Fruit fly (Drosophila melanogaster) whole organism, embryonic: ENCODE measurements around the gene CG12659.

Experiments
- Antp ChIP-seq: fragments of 200-800 bp; sonication (Bioruptor generic); optimal IDR thresholded peaks from 3 replicates; lab custom pipeline; 2016; ENCODE audit warnings: missing biosample characterization, missing genetic modification characterization
- Atf3 ChIP-seq: fragments of 200-800 bp; sonication (Bioruptor generic); optimal IDR thresholded peaks from 3 replicates; lab custom pipeline; 2016; ENCODE audit warnings: missing biosample characterization, missing genetic modification characterization
- B-H2 ChIP-seq: fragments of 200-800 bp; sonication (Bioruptor generic); optimal IDR thresholded peaks from 2 replicates; lab custom pipeline; 2018; ENCODE audit warnings: missing biosample characterization, mild to moderate bottlenecking, missing genetic modification characterization
- CG10366 ChIP-seq: fragments of 200-800 bp; sonication (Bioruptor generic); IDR thresholded peaks from 2 replicates; pipeline ENCODE4 v1.3.6; 2022; ENCODE audit warnings: missing biosample characterization, missing genetic modification characterization
- CG10979 ChIP-seq: fragments of 200-800 bp; sonication (Bioruptor generic); optimal IDR thresholded peaks from 2 replicates; lab custom pipeline; 2018; ENCODE audit warnings: missing biosample characterization, mild to moderate bottlenecking, missing genetic modification characterization, moderate library complexity
- CG12155 ChIP-seq: fragments of 200-800 bp; sonication (Bioruptor generic); optimal IDR thresholded peaks from 3 replicates; lab custom pipeline; 2016; ENCODE audit warnings: missing biosample characterization, missing genetic modification characterization
- CG13894 ChIP-seq: fragments of 200-800 bp; sonication (Bioruptor generic); optimal IDR thresholded peaks from 3 replicates; lab custom pipeline; 2018; ENCODE audit warnings: missing biosample characterization, mild to moderate bottlenecking, missing genetic modification characterization, moderate library complexity
- CG14014 ChIP-seq: fragments of 200-800 bp; sonication (Bioruptor generic); IDR thresholded peaks from 2 replicates; pipeline ENCODE4 v1.3.6; 2022; ENCODE audit warnings: missing biosample characterization, missing genetic modification characterization
- CG14860 ChIP-seq: fragments of 200-800 bp; sonication (Bioruptor generic); IDR thresholded peaks from 3 replicates; pipeline ENCODE4 v1.3.6; 2022; ENCODE audit warnings: missing biosample characterization, missing genetic modification characterization; ENCODE audit not compliant: partially characterized antibody
- CG1603 ChIP-seq: fragments of 200-800 bp; sonication (Bioruptor generic); optimal IDR thresholded peaks from 2 replicates; lab custom pipeline; 2019; ENCODE audit warnings: missing biosample characterization, mild to moderate bottlenecking, missing genetic modification characterization, moderate library complexity
- CG16779 ChIP-seq: fragments of 200-800 bp; sonication (Bioruptor generic); IDR thresholded peaks from 2 replicates; pipeline ENCODE4 v1.3.6; 2022; ENCODE audit warnings: missing biosample characterization, missing genetic modification characterization
- CG2712 ChIP-seq: fragments of 200-800 bp; optimal IDR thresholded peaks from 3 replicates; lab custom pipeline; 2019; ENCODE audit warnings: missing biosample characterization, mild to moderate bottlenecking, missing genetic modification characterization, moderate library complexity
- CG2889 ChIP-seq: fragments of 200-800 bp; sonication (Bioruptor generic); IDR thresholded peaks from 3 replicates; pipeline ENCODE4 v1.3.6; 2022; ENCODE audit warnings: missing biosample characterization, missing genetic modification characterization
- CG30020 ChIP-seq: fragments of 200-800 bp; optimal IDR thresholded peaks from 2 replicates; lab custom pipeline; 2019; ENCODE audit warnings: missing biosample characterization, mild to moderate bottlenecking, missing genetic modification characterization, moderate library complexity
- CG3163 ChIP-seq: fragments of 200-800 bp; sonication (Bioruptor generic); optimal IDR thresholded peaks from 3 replicates; lab custom pipeline; 2016; ENCODE audit warnings: missing biosample characterization, missing genetic modification characterization
- CG34422 ChIP-seq: fragments of 200-800 bp; sonication (Bioruptor generic); IDR thresholded peaks from 3 replicates; pipeline ENCODE4 v1.3.6; 2022; ENCODE audit warnings: missing biosample characterization, missing genetic modification characterization
- CG3726 ChIP-seq: fragments of 200-800 bp; sonication (Bioruptor generic); IDR thresholded peaks from 3 replicates; pipeline ENCODE4, ENCODE4 v1.3.6; 2022; ENCODE audit warnings: missing biosample characterization, missing genetic modification characterization
- CG42726 ChIP-seq: fragments of 200-800 bp; sonication (Bioruptor generic); IDR thresholded peaks from 2 replicates; pipeline ENCODE4 v1.3.6; 2022; ENCODE audit warnings: missing biosample characterization, missing genetic modification characterization; ENCODE audit not compliant: partially characterized antibody
- CG7357 ChIP-seq: fragments of 200-800 bp; sonication (Bioruptor generic); IDR thresholded peaks from 3 replicates; pipeline ENCODE4 v1.3.6; 2022; ENCODE audit warnings: missing biosample characterization, missing genetic modification characterization
- CG9797 ChIP-seq: fragments of 200-800 bp; sonication (Bioruptor generic); optimal IDR thresholded peaks from 3 replicates; lab custom pipeline; 2018; ENCODE audit warnings: missing biosample characterization, mild to moderate bottlenecking, missing genetic modification characterization
- CoRest ChIP-seq: fragments of 200-800 bp; sonication (Bioruptor generic); optimal IDR thresholded peaks from 3 replicates; lab custom pipeline; 2018; ENCODE audit warnings: missing biosample characterization, mild to moderate bottlenecking, missing genetic modification characterization, moderate library complexity
- Dbx ChIP-seq: fragments of 200-800 bp; sonication (Bioruptor generic); IDR thresholded peaks from 3 replicates; pipeline ENCODE4 v1.3.6; 2022; ENCODE audit warnings: missing biosample characterization, missing genetic modification characterization
- Ets65A ChIP-seq: fragments of 200-800 bp; sonication (Bioruptor generic); peaks from one replicate; lab custom pipeline; 2016; ENCODE audit warnings: missing biosample characterization, missing genetic modification characterization
- Gug ChIP-seq: fragments of 200-800 bp; sonication (Bioruptor generic); IDR thresholded peaks from 4 replicates; pipeline ENCODE4 v1.3.6; 2022; ENCODE audit warnings: missing biosample characterization, missing genetic modification characterization
- H15 ChIP-seq: fragments of 200-800 bp; sonication (Bioruptor generic); IDR thresholded peaks from 3 replicates; pipeline ENCODE4 v1.3.6; 2022; ENCODE audit warnings: missing biosample characterization, missing genetic modification characterization
- Lpt ChIP-seq: fragments of >200 bp; optimal IDR thresholded peaks from 2 replicates; lab custom pipeline; 2018; ENCODE audit warnings: missing biosample characterization, missing genetic modification characterization
- Optix ChIP-seq: fragments of 200-800 bp; sonication (Bioruptor generic); IDR thresholded peaks from 3 replicates; pipeline ENCODE4 v1.3.6; 2022; ENCODE audit warnings: missing biosample characterization, missing genetic modification characterization
- Pdp1 ChIP-seq, 2 experiments: fragments of 200-800 bp; sonication (Bioruptor generic); optimal IDR thresholded peaks; 3 replicates each; lab custom pipeline; 2016; ENCODE audit warnings: missing biosample characterization in 2 of 2, missing genetic modification characterization in 2 of 2, mild to moderate bottlenecking in 1 of 2, moderate library complexity in 1 of 2
- Rfx ChIP-seq: fragments of 200-800 bp; sonication (Bioruptor generic); IDR thresholded peaks from 2 replicates; pipeline ENCODE4 v1.3.6; 2022; ENCODE audit warnings: missing biosample characterization, missing genetic modification characterization
- Taf1 ChIP-seq: fragments of 200-800 bp; sonication (Bioruptor generic); IDR thresholded peaks from 2 replicates; pipeline ENCODE4 v1.3.6; 2022; ENCODE audit warnings: missing biosample characterization, missing genetic modification characterization
- Vsx1 ChIP-seq: fragments of 200-800 bp; sonication (Bioruptor generic); optimal IDR thresholded peaks from 2 replicates; lab custom pipeline; 2017; ENCODE audit warnings: missing biosample characterization, mild to moderate bottlenecking, missing genetic modification characterization, missing genetic modification reagents
- aop ChIP-seq: fragments of 200-800 bp; sonication (Bioruptor generic); IDR thresholded peaks from 2 replicates; pipeline ENCODE4 v1.3.6; 2022; ENCODE audit warnings: missing biosample characterization, missing genetic modification characterization
- ato ChIP-seq: fragments of 200-800 bp; sonication (Bioruptor generic); IDR thresholded peaks from 2 replicates; pipeline ENCODE4 v1.3.6; 2022; ENCODE audit warnings: missing biosample characterization, missing genetic modification characterization; ENCODE audit not compliant: partially characterized antibody
- bowl ChIP-seq: fragments of 200-800 bp; sonication (Bioruptor generic); IDR thresholded peaks from 2 replicates; pipeline ENCODE4 v1.3.6; 2022; ENCODE audit warnings: missing biosample characterization, missing genetic modification characterization
- btn ChIP-seq: fragments of 200-800 bp; sonication (Bioruptor generic); optimal IDR thresholded peaks from 2 replicates; lab custom pipeline; 2016; ENCODE audit warnings: missing biosample characterization, missing genetic modification characterization
- ci ChIP-seq: fragments of 200-800 bp; sonication (Bioruptor generic); IDR thresholded peaks from 3 replicates; pipeline ENCODE4 v1.3.6; 2022; ENCODE audit warnings: missing biosample characterization, missing genetic modification characterization
- crp ChIP-seq, 2 experiments: fragments of 200-800 bp; sonication (Bioruptor generic); optimal IDR thresholded peaks; 2 replicates in 1 of 2; 3 replicates in 1 of 2; lab custom pipeline; 2017; ENCODE audit warnings: missing biosample characterization in 2 of 2, missing genetic modification characterization in 2 of 2, mild to moderate bottlenecking in 1 of 2, moderate library complexity in 1 of 2
- cwo ChIP-seq: fragments of 200-800 bp; sonication (Bioruptor generic); optimal IDR thresholded peaks from 3 replicates; lab custom pipeline; 2017; ENCODE audit warnings: missing biosample characterization, missing genetic modification characterization, mild to moderate bottlenecking, moderate library complexity, missing genetic modification reagents
- dysf ChIP-seq: fragments of 200-800 bp; sonication (Bioruptor generic); IDR thresholded peaks from 3 replicates; pipeline ENCODE4 v1.3.6; 2022; ENCODE audit warnings: missing biosample characterization, missing genetic modification characterization
- hb ChIP-seq: fragments of 200-800 bp; sonication (Bioruptor generic); IDR thresholded peaks from 3 replicates; pipeline ENCODE4 v1.3.6; 2022; ENCODE audit warnings: missing biosample characterization, missing genetic modification characterization; ENCODE audit not compliant: partially characterized antibody
- knrl ChIP-seq: fragments of 200-800 bp; sonication (Bioruptor generic); IDR thresholded peaks from 3 replicates; pipeline ENCODE4 v1.3.6; 2022; ENCODE audit warnings: missing biosample characterization, missing genetic modification characterization; ENCODE audit not compliant: partially characterized antibody
- mirr ChIP-seq: fragments of 200-800 bp; sonication (Bioruptor generic); optimal IDR thresholded peaks from 3 replicates; lab custom pipeline; 2018; ENCODE audit warnings: missing biosample characterization, mild to moderate bottlenecking, missing genetic modification characterization
- nerfin-1 ChIP-seq: fragments of 200-800 bp; sonication (Bioruptor generic); optimal IDR thresholded peaks from 3 replicates; lab custom pipeline; 2019; ENCODE audit warnings: missing biosample characterization, mild to moderate bottlenecking, missing genetic modification characterization, moderate library complexity
- pho ChIP-seq: fragments of 200-800 bp; sonication (Bioruptor generic); optimal IDR thresholded peaks from 2 replicates; lab custom pipeline; 2016; ENCODE audit warnings: missing biosample characterization, missing genetic modification characterization
- pum ChIP-seq: fragments of 200-800 bp; sonication (Bioruptor generic); optimal IDR thresholded peaks from 2 replicates; lab custom pipeline; 2016; ENCODE audit warnings: missing biosample characterization, missing genetic modification characterization
- sc ChIP-seq, 3 experiments: fragments of >200 bp in 2 of 3; fragments of 200-800 bp in 1 of 3; sonication (Bioruptor generic) in 1 of 3; optimal IDR thresholded peaks; 2 replicates in 2 of 3; 3 replicates in 1 of 3; lab custom pipeline; 2017; ENCODE audit warnings: mild to moderate bottlenecking in 1 of 3, missing biosample characterization in 1 of 3, missing genetic modification characterization in 1 of 3, missing genetic modification reagents in 1 of 3
- sd ChIP-seq: fragments of 200-800 bp; sonication (Bioruptor generic); optimal IDR thresholded peaks from 3 replicates; lab custom pipeline; 2018; ENCODE audit warnings: missing biosample characterization, mild to moderate bottlenecking, missing genetic modification characterization, moderate library complexity
- usp ChIP-seq: fragments of >200 bp; optimal IDR thresholded peaks from 2 replicates; lab custom pipeline; 2017; ENCODE audit warnings: missing biosample characterization, missing genetic modification characterization
- zfh1 ChIP-seq: fragments of 200-800 bp; sonication (Bioruptor generic); IDR thresholded peaks from 3 replicates; pipeline ENCODE4 v1.3.6; 2022; ENCODE audit warnings: missing biosample characterization, missing genetic modification characterization

Gene CG12659

DNA sequence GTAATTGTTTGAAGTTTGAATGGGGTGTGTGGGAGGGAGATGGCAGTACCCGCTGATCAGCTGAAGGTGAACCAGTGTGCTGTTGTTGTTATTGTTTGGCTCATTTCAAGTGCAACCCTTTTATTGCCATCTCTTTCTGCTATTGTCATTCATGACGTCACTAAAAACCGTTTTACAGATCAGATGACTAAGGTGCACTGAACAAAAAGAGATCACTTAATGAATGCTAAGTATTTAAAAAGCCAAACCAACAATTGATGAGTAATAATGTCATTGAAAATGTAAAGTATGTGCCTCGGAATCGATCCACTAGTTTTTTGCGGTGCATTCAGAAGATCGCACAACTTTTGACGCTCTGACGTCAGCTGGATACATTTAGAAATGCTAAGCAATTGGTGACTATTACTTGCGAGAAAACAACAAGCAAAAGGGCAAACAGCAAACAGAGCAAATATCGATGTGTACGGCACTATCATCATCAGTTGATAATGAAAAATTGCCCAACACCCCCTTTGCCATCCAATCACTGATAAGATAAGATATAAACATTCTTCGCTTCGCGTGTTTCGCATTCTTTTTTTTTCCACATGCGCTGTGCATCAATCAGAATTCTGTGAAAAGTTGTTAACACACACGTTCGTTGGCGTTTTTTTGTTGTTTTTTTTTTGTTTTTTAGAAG, 16.7 kb downstream of the CG12659 start (continued):
- no peak for TF ChIP-seq Vsx1 (GFP tag; lab: Kevin White, UChicago)
- TF ChIP-seq Taf1 (GFP tag; lab: Robert Waterston, UW) = no peak
- TF ChIP-seq Ets65A (GFP tag; lab: Kevin White, UChicago) = peak; percentile 62
- peak; percentile 57; the same call in 1 of the 3 replicates for TF ChIP-seq dysf (GFP tag; lab: Robert Waterston, UW)
- TF ChIP-seq CG7357 (GFP tag; lab: Robert Waterston, UW) = no peak
- TF ChIP-seq Antp (GFP tag; lab: Kevin White, UChicago) = no peak
- TF ChIP-seq knrl (GFP tag; lab: Robert Waterston, UW) = no peak
- TF ChIP-seq CG9797 (GFP tag; lab: Kevin White, UChicago) = no peak
- TF ChIP-seq Lpt (GFP tag; lab: Kevin White, UChicago) = no peak
- TF ChIP-seq CoRest (tag; lab: Kevin White, UChicago) = peak; percentile 11
- no peak for TF ChIP-seq CG3163
- 0 out of 3 replicates have a peak, but pooled peaks have one; percentile 35 for TF ChIP-seq CG34422
- no peak for TF ChIP-seq CG16779 (GFP tag; lab: Robert Waterston, UW)
- TF ChIP-seq crp (GFP tag; optimal IDR thresholded peaks at IDR 0.05; lab: Kevin White, UChicago) = peak in 1 of 2 experiments; percentile 45
- TF ChIP-seq bowl (GFP tag; lab: Robert Waterston, UW) = peak; percentile 18; the same call in 1 of the 2 replicates
- peak; percentile 97 for TF ChIP-seq sd (tag; lab: Kevin White, UChicago)
- TF ChIP-seq CG14860 (GFP tag; lab: Robert Waterston, UW) = no peak
- peak; percentile 45 for TF ChIP-seq Atf3 (GFP tag; lab: Kevin White, UChicago)
- TF ChIP-seq pho (GFP tag; lab: Kevin White, UChicago) = peak; percentile 9
- no peak for TF ChIP-seq CG3726 (GFP tag; lab: Robert Waterston, UW)
- TF ChIP-seq ato (GFP tag; lab: Robert Waterston, UW) = no peak
- no peak for TF ChIP-seq Optix (GFP tag; lab: Robert Waterston, UW)
- no peak for TF ChIP-seq CG2889 (GFP tag; lab: Robert Waterston, UW)
- TF ChIP-seq zfh1 (GFP tag; lab: Robert Waterston, UW) = peak; percentile 37; the same call in 1 of the 3 replicates
- TF ChIP-seq CG10979 (tag; lab: Kevin White, UChicago) = peak; percentile 11
- TF ChIP-seq B-H2 (GFP tag; lab: Kevin White, UChicago) = no peak
- TF ChIP-seq CG42726 = no peak
- TF ChIP-seq pum (GFP tag; lab: Kevin White, UChicago) = no peak
- peak; percentile 21 for TF ChIP-seq mirr (GFP tag; lab: Kevin White, UChicago)
- TF ChIP-seq CG10366 (GFP tag; lab: Robert Waterston, UW) = peak; percentile 10; the same call in 1 of the 2 replicates
- TF ChIP-seq cwo (GFP tag; lab: Kevin White, UChicago) = no peak
- TF ChIP-seq CG14014 (GFP tag; lab: Robert Waterston, UW) = peak; percentile 47; the same call in 1 of the 2 replicates
- TF ChIP-seq btn (GFP tag; lab: Kevin White, UChicago) = no peak
- TF ChIP-seq H15 = no peak
- no peak for TF ChIP-seq aop (GFP tag; lab: Robert Waterston, UW)
- TF ChIP-seq CG1603 (tag; lab: Kevin White, UChicago) = peak; percentile 50
- TF ChIP-seq CG13894 (tag; lab: Kevin White, UChicago) = no peak
- peak; percentile 1 for TF ChIP-seq CG12155 (GFP tag; lab: Kevin White, UChicago)
- TF ChIP-seq Rfx (GFP tag; lab: Robert Waterston, UW) = peak; percentile 68
- peak; percentile 68; the same call in 2 of the 3 replicates for TF ChIP-seq ci (GFP tag; lab: Robert Waterston, UW)
- TF ChIP-seq CG30020 (tag; lab: Kevin White, UChicago) = no peak
- TF ChIP-seq Pdp1 (GFP tag; optimal IDR thresholded peaks at IDR 0.05; lab: Kevin White, UChicago) = peak in 1 of 2 experiments; percentile 13
- no peak for TF ChIP-seq sc (optimal IDR thresholded peaks at IDR 0.05; lab: Kevin White, UChicago)
- no peak for TF ChIP-seq sc (GFP tag; optimal IDR thresholded peaks at IDR 0.05; lab: Kevin White, UChicago)
- peak; percentile 27 for TF ChIP-seq CG2712
- TF ChIP-seq hb (GFP tag; lab: Robert Waterston, UW) = no peak
- TF ChIP-seq nerfin-1 = no peak
- no peak for TF ChIP-seq usp (GFP tag; lab: Kevin White, UChicago)
- no peak for TF ChIP-seq Dbx (GFP tag; lab: Robert Waterston, UW)
- no peak for TF ChIP-seq Gug (GFP tag; lab: Robert Waterston, UW)
